Fruit fly (Drosophila melanogaster): ENCODE data around the gene CG31199.

DNA sequence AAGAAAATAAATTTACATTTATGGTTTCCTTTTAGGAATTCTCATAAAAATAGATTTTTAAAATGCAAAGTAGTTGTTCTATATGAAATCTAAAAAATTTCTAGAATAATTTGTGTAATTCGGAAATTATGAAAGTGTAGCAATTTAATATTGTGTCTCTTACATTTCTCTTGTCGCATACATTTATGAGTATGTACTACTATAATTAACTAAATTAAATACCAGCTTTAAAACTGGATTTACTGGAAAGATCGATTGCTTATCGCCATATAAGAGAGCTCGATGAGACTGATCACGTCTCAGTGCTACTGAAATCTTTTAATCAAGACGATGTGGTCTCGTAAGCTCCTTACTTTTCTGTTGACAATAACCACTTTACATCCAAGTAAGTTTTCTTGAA, 12.3 kb downstream of the CG31199 start, which contains the start of gene CG31205:
- TF ChIP-seq org-1 (GFP tag; optimal IDR thresholded peaks at IDR 0.05) (no peak), CG7963 (GFP tag; IDR thresholded peaks at IDR 0.05; ENCODE audit: partially characterized antibody) (no peak), CG42726 (GFP tag; IDR thresholded peaks at IDR 0.05; ENCODE audit: partially characterized antibody) (no peak), HmgZ (tag; optimal IDR thresholded peaks at IDR 0.05) (no peak), cwo (GFP tag; optimal IDR thresholded peaks at IDR 0.05) (no peak), wdn (GFP tag; IDR thresholded peaks at IDR 0.05) (no peak), Lpt (GFP tag; optimal IDR thresholded peaks at IDR 0.05) (no peak), CG2202 (tag; optimal IDR thresholded peaks at IDR 0.05) (no peak), lola (GFP tag; optimal IDR thresholded peaks at IDR 0.05) (no peak), caup (GFP tag; optimal IDR thresholded peaks at IDR 0.05; ENCODE audit: severe bottlenecking) (no peak), Fer3 (tag; optimal IDR thresholded peaks at IDR 0.05) (no peak), odd (GFP tag; optimal IDR thresholded peaks at IDR 0.05) (no peak), Elba2 (GFP tag; optimal IDR thresholded peaks at IDR 0.05) (no peak), CTCF (GFP tag; optimal IDR thresholded peaks at IDR 0.05) (no peak)
